Worm (Caenorhabditis elegans): ENCODE measurements around the gene gyg-1.

ce11 chrX:3534218-3534617 is 3.2 kb upstream of the gyg-1 start:
- no peak for TF ChIP-seq him-1 (tag; optimal IDR thresholded peaks at IDR 0.05)
- no peak for TF ChIP-seq W03F9.2 (tag; optimal IDR thresholded peaks at IDR 0.05)
- TF ChIP-seq dao-5 (tag; optimal IDR thresholded peaks at IDR 0.05), result no peak

All from whole organism, L4/young adult.